Fruit fly (Drosophila melanogaster): ENCODE measurements around the gene ksh.

Gene ksh

dm6 chrX:19505334-19506185 lies 10.8 kb upstream of the ksh start (continued):
- TF ChIP-seq sc (optimal IDR thresholded peaks at IDR 0.05) (no peak), sc (GFP tag; optimal IDR thresholded peaks at IDR 0.05) (no peak), Nf-YA (GFP tag; IDR thresholded peaks at IDR 0.05) (no peak), z (GFP tag; IDR thresholded peaks at IDR 0.05) (no peak), CkIIα-i1 (GFP tag; IDR thresholded peaks at IDR 0.05) (no peak), nau (GFP tag; optimal IDR thresholded peaks at IDR 0.05) (no peak), Deaf1 (tag; optimal IDR thresholded peaks at IDR 0.05) (peak; percentile 78), Hr39 (optimal IDR thresholded peaks at IDR 0.05) (no peak), CG8359 (GFP tag; optimal IDR thresholded peaks at IDR 0.05; ENCODE audit: borderline replicate concordance) (no peak), Dref (GFP tag; IDR thresholded peaks at IDR 0.05) (peak; percentile 88), CG4617 (GFP tag; optimal IDR thresholded peaks at IDR 0.05; ENCODE audit: borderline replicate concordance) (no peak), CG7372 (GFP tag; IDR thresholded peaks at IDR 0.05) (no peak), HLH54F (GFP tag; optimal IDR thresholded peaks at IDR 0.05) (peak; percentile 49), kay (GFP tag; optimal IDR thresholded peaks at IDR 0.05) (no peak), Doc3 (GFP tag; IDR thresholded peaks at IDR 0.05; ENCODE audit: partially characterized antibody) (peak; percentile 73), zf30C (GFP tag; optimal IDR thresholded peaks at IDR 0.05) (peak; percentile 20), cato (GFP tag; optimal IDR thresholded peaks at IDR 0.05; ENCODE audit: borderline replicate concordance) (no peak), ttk (GFP tag; IDR thresholded peaks at IDR 0.05) (0 out of 2 replicates have a peak, but pooled peaks have one; percentile 15), CG17328 (GFP tag; IDR thresholded peaks at IDR 0.05) (no peak), ro (GFP tag; IDR thresholded peaks at IDR 0.05) (no peak), nom (GFP tag; optimal IDR thresholded peaks at IDR 0.05) (no peak), CG5953 (GFP tag; IDR thresholded peaks at IDR 0.05) (no peak), az2 (GFP tag; optimal IDR thresholded peaks at IDR 0.05) (no peak), CG12219 (GFP tag; optimal IDR thresholded peaks at IDR 0.05) (no peak), knrl (GFP tag; IDR thresholded peaks at IDR 0.05; ENCODE audit: partially characterized antibody) (peak; percentile 76), gem (tag; optimal IDR thresholded peaks at IDR 0.05) (no peak), so (GFP tag; IDR thresholded peaks at IDR 0.05) (no peak), CG11560 (tag; IDR thresholded peaks at IDR 0.05) (peak; percentile 96), CG3065 (GFP tag; optimal IDR thresholded peaks at IDR 0.05) (no peak), Oli (tag; optimal IDR thresholded peaks at IDR 0.05) (no peak), CG17612 (GFP tag; IDR thresholded peaks at IDR 0.05) (no peak), MTF-1 (GFP tag; optimal IDR thresholded peaks at IDR 0.05; ENCODE audit: borderline replicate concordance) (no peak), Atf3 (GFP tag; optimal IDR thresholded peaks at IDR 0.05) (no peak), CG14710 (tag; optimal IDR thresholded peaks at IDR 0.05) (peak; percentile 40), CG42726 (GFP tag; IDR thresholded peaks at IDR 0.05; ENCODE audit: partially characterized antibody) (peak; percentile 27; the same call in 1 of the 2 replicates), Hmr (GFP tag; optimal IDR thresholded peaks at IDR 0.05) (no peak), CG10431 (GFP tag; optimal IDR thresholded peaks at IDR 0.05) (no peak), jigr1 (GFP tag; IDR thresholded peaks at IDR 0.05) (no peak), CG6272 (GFP tag; IDR thresholded peaks at IDR 0.05) (no peak), disco-r (GFP tag; optimal IDR thresholded peaks at IDR 0.05) (no peak), CG16813 (GFP tag; IDR thresholded peaks at IDR 0.05; ENCODE audit: partially characterized antibody) (peak; percentile 84), ci (GFP tag; IDR thresholded peaks at IDR 0.05) (peak; percentile 17; the same call in 1 of the 3 replicates), H2.0 (GFP tag; IDR thresholded peaks at IDR 0.05) (no peak), Dbx (GFP tag; IDR thresholded peaks at IDR 0.05) (0 out of 3 replicates have a peak, but pooled peaks have one; percentile 13), exex (tag; optimal IDR thresholded peaks at IDR 0.05) (peak; percentile 76), dm (GFP tag; optimal IDR thresholded peaks at IDR 0.05) (peak; percentile 36), lov (optimal IDR thresholded peaks at IDR 0.05) (no peak), lov (GFP tag; IDR thresholded peaks at IDR 0.05) (no peak), CG1529 (GFP tag; optimal IDR thresholded peaks at IDR 0.05) (no peak), dmrt11E (tag; optimal IDR thresholded peaks at IDR 0.05) (no peak)
